Worm (Caenorhabditis elegans) whole organism, L1 larva: ENCODE data around the gene str-44.

Source experiments
- C04F5.9 ChIP-seq: sonication (generic microtip); optimal IDR thresholded peaks from 2 replicates; lab custom pipeline; 2016; ENCODE audit warnings: missing genetic modification characterization, missing compliant biosample characterization
- C34B4.2 ChIP-seq: sonication (generic microtip); optimal IDR thresholded peaks from 2 replicates; lab custom pipeline; 2017; ENCODE audit warnings: mild to moderate bottlenecking, missing genetic modification characterization, missing compliant biosample characterization
- alr-1 ChIP-seq: fragments of 200-800 bp; sonication (Bioruptor generic); optimal IDR thresholded peaks from 2 replicates; lab custom pipeline; 2018; ENCODE audit warnings: borderline replicate concordance, mild to moderate bottlenecking, missing genetic modification characterization, missing compliant biosample characterization
- ama-1 ChIP-seq: fragments of 150-350 bp; optimal IDR thresholded peaks from 2 replicates; lab custom pipeline; 2014
- blmp-1 ChIP-seq: fragments of 150-350 bp; optimal IDR thresholded peaks from 2 replicates; lab custom pipeline; 2014; ENCODE audit warnings: missing biosample characterization, missing genetic modification characterization
- ceh-63 ChIP-seq: fragments of 200-800 bp; sonication (Bioruptor generic); optimal IDR thresholded peaks from 2 replicates; lab custom pipeline; 2018; ENCODE audit warnings: mild to moderate bottlenecking, missing genetic modification characterization, missing compliant biosample characterization
- ceh-82 ChIP-seq, 3 experiments: fragments of 150-350 bp in 1 of 3; sonication (generic microtip) in 2 of 3; optimal IDR thresholded peaks; 2 replicates each; lab custom pipeline; 2014 to 2017; ENCODE audit warnings: missing biosample characterization in 3 of 3, missing genetic modification characterization in 3 of 3
- ceh-88 ChIP-seq: fragments of 200-800 bp; sonication (Bioruptor generic); IDR thresholded peaks from 2 replicates; pipeline ENCODE4 v1.3.6; 2022; ENCODE audit warnings: missing genetic modification characterization, missing compliant biosample characterization
- ceh-90 ChIP-seq: sonication (generic microtip); optimal IDR thresholded peaks from 2 replicates; lab custom pipeline; 2016; ENCODE audit warnings: missing genetic modification characterization, missing compliant biosample characterization
- dsc-1 ChIP-seq: sonication (generic microtip); optimal IDR thresholded peaks from 2 replicates; lab custom pipeline; 2016; ENCODE audit warnings: mild to moderate bottlenecking, missing genetic modification characterization, missing compliant biosample characterization
- efl-1 ChIP-seq, 4 experiments: fragments of 150-350 bp; optimal IDR thresholded peaks in 3 of 4; peaks in 1 of 4; 1 replicate in 1 of 4; 2 replicates in 3 of 4; lab custom pipeline; 2014; ENCODE audit warnings: missing biosample characterization in 2 of 4, missing genetic modification characterization in 2 of 4, missing genetic modification reagents in 2 of 4
- egl-13 ChIP-seq: sonication (generic microtip); optimal IDR thresholded peaks from 2 replicates; lab custom pipeline; 2016; ENCODE audit warnings: missing genotype, missing genetic modification reagents, missing genetic modification characterization, missing compliant biosample characterization
- ets-5 ChIP-seq: fragments of 200-800 bp; sonication (Bioruptor generic); IDR thresholded peaks from 2 replicates; pipeline ENCODE4 v1.3.6; 2022; ENCODE audit warnings: missing genetic modification characterization, missing compliant biosample characterization
- fkh-8 ChIP-seq: sonication (generic microtip); optimal IDR thresholded peaks from 2 replicates; lab custom pipeline; 2016; ENCODE audit warnings: mild to moderate bottlenecking, missing genetic modification characterization, missing compliant biosample characterization
- hpl-2 ChIP-seq: fragments of 150-350 bp; optimal IDR thresholded peaks from 2 replicates; lab custom pipeline; 2014; ENCODE audit warnings: missing biosample characterization, missing genetic modification reagents, missing genetic modification characterization
- irx-1 ChIP-seq: sonication (generic microtip); optimal IDR thresholded peaks from 2 replicates; lab custom pipeline; 2016; ENCODE audit warnings: missing genetic modification characterization, missing compliant biosample characterization
- lin-35 ChIP-seq, 2 experiments: fragments of 150-350 bp; optimal IDR thresholded peaks; 2 replicates each; lab custom pipeline; 2014; ENCODE audit warnings: missing biosample characterization in 2 of 2, missing genetic modification characterization in 2 of 2, missing genetic modification reagents in 2 of 2
- lsy-2 ChIP-seq, 2 experiments: fragments of 150-350 bp; optimal IDR thresholded peaks; 2 replicates each; lab custom pipeline; 2014; ENCODE audit warnings: missing biosample characterization in 2 of 2, missing genetic modification characterization in 2 of 2
- nhr-19 ChIP-seq: fragments of 200-800 bp; sonication (Bioruptor generic); conservative IDR thresholded peaks from 2 replicates; pipeline ENCODE4 v1.3.6; 2022; ENCODE audit warnings: missing genetic modification characterization, missing compliant biosample characterization
- nhr-20 ChIP-seq: sonication (generic microtip); optimal IDR thresholded peaks from 2 replicates; lab custom pipeline; 2016; ENCODE audit warnings: mild to moderate bottlenecking, missing genetic modification characterization, missing compliant biosample characterization
- nhr-77 ChIP-seq: fragments of 150-350 bp; optimal IDR thresholded peaks from 2 replicates; lab custom pipeline; 2014; ENCODE audit warnings: missing biosample characterization, missing genetic modification characterization
- snpc-4 ChIP-seq: fragments of 150-350 bp; optimal IDR thresholded peaks from 2 replicates; lab custom pipeline; 2014; ENCODE audit warnings: missing biosample characterization, missing genetic modification characterization
- snu-23 ChIP-seq: sonication (generic microtip); optimal IDR thresholded peaks from 2 replicates; lab custom pipeline; 2016; ENCODE audit warnings: missing genetic modification characterization, missing compliant biosample characterization
- swsn-7 ChIP-seq: sonication (generic microtip); optimal IDR thresholded peaks from 2 replicates; lab custom pipeline; 2016; ENCODE audit warnings: missing genetic modification characterization, missing compliant biosample characterization
- tbx-2 ChIP-seq: sonication (generic microtip); optimal IDR thresholded peaks from 2 replicates; lab custom pipeline; 2016; ENCODE audit warnings: missing genetic modification characterization, missing compliant biosample characterization
- tlp-1 ChIP-seq: fragments of 150-350 bp; optimal IDR thresholded peaks from 2 replicates; lab custom pipeline; 2014; ENCODE audit warnings: missing biosample characterization, missing genetic modification characterization
- unc-130 ChIP-seq: fragments of 150-350 bp; optimal IDR thresholded peaks from 2 replicates; lab custom pipeline; 2017; ENCODE audit warnings: missing biosample characterization, missing genetic modification characterization, inconsistent platforms
- unc-62 ChIP-seq: fragments of 150-350 bp; optimal IDR thresholded peaks from 2 replicates; lab custom pipeline; 2014; ENCODE audit warnings: missing biosample characterization, missing genetic modification reagents, missing genetic modification characterization
- xbp-1 ChIP-seq: sonication (generic microtip); optimal IDR thresholded peaks from 2 replicates; lab custom pipeline; 2016; ENCODE audit warnings: missing genetic modification characterization, missing compliant biosample characterization
- zag-1 ChIP-seq: fragments of 150-350 bp; optimal IDR thresholded peaks from 2 replicates; lab custom pipeline; 2014; ENCODE audit warnings: missing biosample characterization, missing genetic modification characterization

str-44 gene

DNA sequence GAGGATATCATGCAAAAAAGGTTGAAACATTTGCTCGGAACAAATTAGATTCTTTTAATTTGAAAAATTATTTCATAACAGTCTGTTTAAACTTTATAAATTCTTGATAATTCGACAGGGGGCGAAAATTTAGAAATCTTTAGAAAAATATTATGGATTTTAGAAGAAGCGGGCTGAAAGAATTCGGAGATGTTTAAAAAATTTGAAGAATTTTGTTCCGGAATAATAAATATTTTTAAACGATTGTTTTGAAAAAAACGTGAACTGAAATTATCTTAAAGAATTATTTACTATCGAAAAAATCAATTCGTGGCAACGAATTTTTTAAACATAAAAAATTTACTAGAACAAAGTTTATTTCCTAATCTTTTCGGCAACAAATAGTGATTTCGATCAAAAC, 26.7 kb downstream of the str-44 start, which contains the start of gene R13A1.3:
Gene R13A1.3, plus strand, starts transcription at position 301 of the 400 bp plus-strand sequence.
- TF ChIP-seq fkh-8 (tag; lab: Kevin White, UChicago) (no peak), nhr-19 (GFP tag; lab: Robert Waterston, UW) (no peak), ceh-90 (tag; lab: Kevin White, UChicago) (no peak), tlp-1 (tag; lab: Kevin White, UChicago) (no peak), efl-1 (optimal IDR thresholded peaks at IDR 0.05; lab: Kevin White, UChicago) (no peak), efl-1 (GFP tag; optimal IDR thresholded peaks at IDR 0.05 in 1 of 2; lab: Kevin White, UChicago) (no peak), zag-1 (no peak), nhr-20 (tag; lab: Kevin White, UChicago) (no peak), snu-23 (GFP tag; lab: Kevin White, UChicago) (no peak), swsn-7 (tag; lab: Kevin White, UChicago) (no peak), nhr-77 (tag; lab: Kevin White, UChicago) (no peak), xbp-1 (no peak), unc-130 (tag; lab: Kevin White, UChicago) (no peak), ama-1 (lab: Kevin White, UChicago) (no peak)

DNA sequence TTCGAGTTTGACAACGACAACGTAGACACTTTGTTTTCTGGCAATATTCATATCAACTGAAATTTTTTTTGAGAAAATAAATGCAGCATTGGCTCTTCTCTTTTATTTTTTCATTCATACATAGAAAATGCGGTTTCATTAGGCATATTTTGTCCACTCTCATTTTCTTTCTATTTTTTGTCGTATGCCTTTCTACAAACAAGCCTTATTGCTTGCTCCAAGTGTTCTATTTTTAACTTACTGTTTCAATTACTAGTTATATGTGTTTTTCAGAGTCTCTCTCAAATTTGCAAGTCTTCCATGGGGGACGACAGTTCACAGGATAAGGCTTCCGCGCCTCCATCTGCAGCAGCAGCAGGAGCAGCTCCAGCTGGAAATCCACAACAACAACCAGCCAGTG, 29.0 kb downstream of the str-44 start, which contains the start of gene kcc-1:
Gene kcc-1, plus strand, starts transcription at position 301 of the 400 bp plus-strand sequence.
- TF ChIP-seq nhr-20 (tag; lab: Kevin White, UChicago) (no peak), snpc-4 (tag; lab: Kevin White, UChicago) (no peak), hpl-2 (GFP tag; lab: Kevin White, UChicago) (no peak), egl-13 (tag; lab: Kevin White, UChicago) (no peak), alr-1 (no peak), unc-62 (GFP tag; lab: Kevin White, UChicago) (no peak), C34B4.2 (tag; lab: Kevin White, UChicago) (no peak)

DNA sequence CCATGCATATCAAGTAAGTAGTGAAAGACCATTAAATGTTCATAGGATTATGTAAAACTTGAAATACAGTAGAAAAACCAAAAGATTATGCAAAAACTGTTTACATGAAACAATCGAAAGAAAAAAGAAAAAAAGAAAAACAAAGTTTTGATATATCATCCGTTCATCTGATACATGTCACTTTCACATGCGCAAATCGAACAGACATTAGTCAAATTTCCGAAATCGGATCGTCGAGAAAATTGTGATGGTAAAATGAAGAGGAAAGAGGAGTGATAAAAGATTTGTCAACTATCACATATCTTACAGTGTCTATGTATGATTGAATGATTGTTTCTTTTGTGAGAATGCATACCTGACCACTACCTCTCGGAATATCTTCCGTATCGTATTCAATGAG, 32.0 kb downstream of the str-44 start:
- TF ChIP-seq blmp-1 (peak; percentile 90), C34B4.2 (tag; lab: Kevin White, UChicago) (no peak), efl-1 (optimal IDR thresholded peaks at IDR 0.05; lab: Kevin White, UChicago) (no peak), efl-1 (GFP tag; optimal IDR thresholded peaks at IDR 0.05 in 1 of 2; lab: Kevin White, UChicago) (peak in 1 of 2 experiments; percentile 43)

DNA sequence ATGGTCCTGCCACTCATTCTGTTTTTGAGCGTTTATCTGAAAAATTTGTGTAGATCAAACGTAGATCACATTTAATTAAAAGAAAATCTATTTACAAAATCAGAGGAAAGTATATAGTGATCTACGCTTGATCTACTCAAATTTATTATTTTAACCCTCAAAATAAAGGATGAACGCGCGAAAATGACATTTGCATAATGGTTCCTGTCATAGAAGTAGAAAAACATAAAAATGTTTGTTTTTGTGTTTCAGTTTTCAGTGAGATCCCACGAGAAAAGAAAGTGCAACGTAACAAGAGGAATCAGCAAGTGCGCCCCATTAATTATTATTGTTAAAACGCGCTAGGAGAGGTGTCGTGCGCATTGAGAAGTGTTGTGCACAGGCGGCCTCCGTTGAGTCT, 34.3 kb downstream of the str-44 start:
- TF ChIP-seq snu-23 (GFP tag; lab: Kevin White, UChicago), result no peak
- no peak for TF ChIP-seq unc-130 (tag; lab: Kevin White, UChicago)
- no peak for TF ChIP-seq irx-1
- TF ChIP-seq ceh-88 (GFP tag; lab: Robert Waterston, UW), result no peak
- no peak for TF ChIP-seq lin-35 (GFP tag; optimal IDR thresholded peaks at IDR 0.05; lab: Kevin White, UChicago)
- TF ChIP-seq tbx-2, result no peak
- no peak for TF ChIP-seq lsy-2 (tag; optimal IDR thresholded peaks at IDR 0.05; lab: Kevin White, UChicago)
- TF ChIP-seq ceh-63 (GFP tag; lab: Kevin White, UChicago), result no peak
- TF ChIP-seq nhr-20 (tag; lab: Kevin White, UChicago), result no peak
- no peak for TF ChIP-seq C04F5.9 (tag; lab: Kevin White, UChicago)
- no peak for TF ChIP-seq ets-5
- TF ChIP-seq dsc-1 (tag; lab: Kevin White, UChicago), result no peak

DNA sequence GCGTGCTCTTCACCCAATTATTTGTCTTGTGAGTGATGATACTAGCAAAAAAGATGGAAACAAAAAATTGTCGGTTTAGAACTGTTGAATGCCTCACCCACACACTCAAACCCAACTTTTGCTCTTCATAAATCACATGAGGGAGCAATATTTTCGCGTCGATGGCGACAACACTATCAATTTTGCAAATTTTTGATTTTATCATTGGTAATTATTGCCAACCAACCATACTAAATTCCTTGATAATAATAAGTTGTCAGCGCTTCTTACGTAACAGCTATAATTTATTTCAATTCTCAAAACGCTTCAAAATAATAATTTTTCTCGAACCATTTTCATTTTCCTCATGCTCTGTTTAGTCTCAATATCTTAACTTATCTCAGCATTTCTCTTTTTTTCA, 35.8 kb downstream of the str-44 start:
- TF ChIP-seq lin-35 (GFP tag; optimal IDR thresholded peaks at IDR 0.05; lab: Kevin White, UChicago) (peak in 1 of 2 experiments; percentile 14), alr-1 (no peak)

DNA sequence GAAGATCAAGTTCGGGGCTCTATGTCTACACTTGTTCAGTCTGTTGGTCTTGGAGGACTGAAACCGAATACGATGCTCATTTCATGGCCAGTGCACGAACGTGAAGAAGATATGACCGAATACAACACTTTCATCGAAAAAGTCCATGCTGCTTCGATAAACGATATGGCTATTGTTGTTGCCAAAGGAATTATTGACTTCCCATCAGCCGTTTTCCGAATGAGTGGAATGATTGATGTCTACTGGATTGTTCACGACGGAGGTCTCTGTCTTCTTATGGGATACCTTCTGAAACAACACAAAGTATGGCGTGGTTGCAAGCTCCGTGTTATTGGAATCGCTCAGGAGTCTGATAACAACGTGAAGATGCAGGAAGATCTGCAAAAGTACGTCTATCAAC, 39.2 kb downstream of the str-44 start:
- no peak for TF ChIP-seq ceh-82 (tag; optimal IDR thresholded peaks at IDR 0.05; lab: Kevin White, UChicago)
